Worm (Caenorhabditis elegans): Measurements from ENCODE around the gene scl-25.

ce11 chrV:17232403-17232802, 6.9 kb downstream of the scl-25 start:
- TF ChIP-seq lin-38 (GFP tag; IDR thresholded peaks at IDR 0.05), result no peak
- TF ChIP-seq ctbp-1 (GFP tag; IDR thresholded peaks at IDR 0.05), result no peak
- no peak for TF ChIP-seq nhr-42 (GFP tag; IDR thresholded peaks at IDR 0.05)
- no peak for TF ChIP-seq nhr-77 (tag; optimal IDR thresholded peaks at IDR 0.05)
- TF ChIP-seq T26A8.4 (GFP tag; IDR thresholded peaks at IDR 0.05), result no peak
- TF ChIP-seq aha-1 (tag), result no peak
- no peak for TF ChIP-seq ztf-11 (tag; optimal IDR thresholded peaks at IDR 0.05)
- no peak for TF ChIP-seq lin-39 (tag; optimal IDR thresholded peaks at IDR 0.05)
- no peak for TF ChIP-seq arid-1 (GFP tag; conservative IDR thresholded peaks at IDR 0.05)
- no peak for TF ChIP-seq lir-3 (tag; optimal IDR thresholded peaks at IDR 0.05)
- no peak for TF ChIP-seq F44E2.7 (GFP tag; IDR thresholded peaks at IDR 0.05)
- TF ChIP-seq Y75B8A.6 (GFP tag; IDR thresholded peaks at IDR 0.05), result no peak
- TF ChIP-seq nhr-25 (tag; optimal IDR thresholded peaks at IDR 0.05; ENCODE audit: borderline replicate concordance, insufficient read depth), result no peak
- no peak for TF ChIP-seq ama-1 (optimal IDR thresholded peaks at IDR 0.05)

All from whole organism, L4 larva.